Fruit fly (Drosophila melanogaster) whole organism, embryonic: ENCODE data around the gene Btnd.

Source experiments
- Abd-B ChIP-seq: fragments of 200-800 bp; sonication (Bioruptor generic); optimal IDR thresholded peaks from 2 replicates; lab custom pipeline; 2018; ENCODE audit warnings: missing biosample characterization, mild to moderate bottlenecking, missing genetic modification characterization, moderate library complexity
- Ada2b ChIP-seq: fragments of 200-800 bp; sonication (Bioruptor generic); IDR thresholded peaks from 2 replicates; pipeline ENCODE4 v1.3.6; 2022; ENCODE audit warnings: missing biosample characterization, missing genetic modification characterization
- Adf1 ChIP-seq: fragments of 200-800 bp; sonication (Bioruptor generic); IDR thresholded peaks from 2 replicates; pipeline ENCODE4 v1.3.6; 2022; ENCODE audit warnings: missing biosample characterization, missing genetic modification characterization
- Antp ChIP-seq: fragments of 200-800 bp; sonication (Bioruptor generic); optimal IDR thresholded peaks from 3 replicates; lab custom pipeline; 2016; ENCODE audit warnings: missing biosample characterization, missing genetic modification characterization
- CG11504 ChIP-seq: fragments of 200-800 bp; sonication (Bioruptor generic); optimal IDR thresholded peaks from 3 replicates; lab custom pipeline; 2019; ENCODE audit warnings: missing biosample characterization, mild to moderate bottlenecking, missing genetic modification characterization, moderate library complexity
- CG12219 ChIP-seq: fragments of 200-800 bp; sonication (Bioruptor generic); optimal IDR thresholded peaks from 3 replicates; lab custom pipeline; 2018; ENCODE audit warnings: missing biosample characterization, mild to moderate bottlenecking, missing genetic modification characterization
- CG13296 ChIP-seq: fragments of 200-800 bp; sonication (Bioruptor generic); optimal IDR thresholded peaks from 3 replicates; lab custom pipeline; 2018; ENCODE audit warnings: missing biosample characterization, mild to moderate bottlenecking, missing genetic modification characterization
- CG13424 ChIP-seq: fragments of 200-800 bp; sonication (Bioruptor generic); optimal IDR thresholded peaks from 2 replicates; lab custom pipeline; 2019; ENCODE audit warnings: missing biosample characterization, mild to moderate bottlenecking, missing genetic modification characterization, moderate library complexity
- CG13624 ChIP-seq: fragments of 200-800 bp; sonication (Bioruptor generic); optimal IDR thresholded peaks from 2 replicates; lab custom pipeline; 2016; ENCODE audit warnings: missing biosample characterization, missing genetic modification characterization
- CG13775 ChIP-seq: fragments of 200-800 bp; sonication (Bioruptor generic); optimal IDR thresholded peaks from 3 replicates; lab custom pipeline; 2017; ENCODE audit warnings: missing biosample characterization, mild to moderate bottlenecking, missing genetic modification characterization
- CG14441 ChIP-seq: fragments of 200-800 bp; sonication (Bioruptor generic); IDR thresholded peaks from 2 replicates; pipeline ENCODE4 v1.3.6; 2022; ENCODE audit warnings: missing biosample characterization, missing genetic modification characterization
- CG1603 ChIP-seq: fragments of 200-800 bp; sonication (Bioruptor generic); optimal IDR thresholded peaks from 2 replicates; lab custom pipeline; 2019; ENCODE audit warnings: missing biosample characterization, mild to moderate bottlenecking, missing genetic modification characterization, moderate library complexity
- CG17829 ChIP-seq: fragments of 200-800 bp; optimal IDR thresholded peaks from 2 replicates; lab custom pipeline; 2019; ENCODE audit warnings: missing biosample characterization, mild to moderate bottlenecking, missing genetic modification characterization, moderate library complexity
- CG18476 ChIP-seq: fragments of 200-800 bp; sonication (Bioruptor generic); optimal IDR thresholded peaks from 2 replicates; lab custom pipeline; 2016; ENCODE audit warnings: missing biosample characterization, mild to moderate bottlenecking, missing genetic modification characterization
- CG18764 ChIP-seq: fragments of 200-800 bp; sonication (Bioruptor generic); optimal IDR thresholded peaks from 3 replicates; lab custom pipeline; 2016; ENCODE audit warnings: missing biosample characterization, missing genetic modification characterization
- CG2120 ChIP-seq: fragments of 200-800 bp; sonication (Bioruptor generic); optimal IDR thresholded peaks from 3 replicates; lab custom pipeline; 2016; ENCODE audit warnings: missing biosample characterization, missing genetic modification characterization
- CG2202 ChIP-seq: fragments of 200-800 bp; sonication (Bioruptor generic); optimal IDR thresholded peaks from 2 replicates; lab custom pipeline; 2018; ENCODE audit warnings: missing biosample characterization, mild to moderate bottlenecking, missing genetic modification characterization
- CG2712 ChIP-seq: fragments of 200-800 bp; optimal IDR thresholded peaks from 3 replicates; lab custom pipeline; 2019; ENCODE audit warnings: missing biosample characterization, mild to moderate bottlenecking, missing genetic modification characterization, moderate library complexity
- CG30403 ChIP-seq: fragments of 200-800 bp; sonication (Bioruptor generic); optimal IDR thresholded peaks from 3 replicates; lab custom pipeline; 2016; ENCODE audit warnings: missing biosample characterization, missing genetic modification characterization
- CG34376 ChIP-seq: fragments of 200-800 bp; sonication (Bioruptor generic); optimal IDR thresholded peaks from 2 replicates; lab custom pipeline; 2018; ENCODE audit warnings: missing biosample characterization, mild to moderate bottlenecking, missing genetic modification characterization
- CG3726 ChIP-seq: fragments of 200-800 bp; sonication (Bioruptor generic); IDR thresholded peaks from 3 replicates; pipeline ENCODE4, ENCODE4 v1.3.6; 2022; ENCODE audit warnings: missing biosample characterization, missing genetic modification characterization
- CG9727 ChIP-seq: fragments of 200-800 bp; sonication (Bioruptor generic); optimal IDR thresholded peaks from 3 replicates; lab custom pipeline; 2017; ENCODE audit warnings: missing biosample characterization, mild to moderate bottlenecking, missing genetic modification characterization
- Fer3 ChIP-seq: fragments of 200-800 bp; sonication (Bioruptor generic); optimal IDR thresholded peaks from 2 replicates; lab custom pipeline; 2018; ENCODE audit warnings: missing biosample characterization, mild to moderate bottlenecking, missing genetic modification characterization, moderate library complexity
- HLH4C ChIP-seq: fragments of 200-800 bp; sonication (Bioruptor generic); IDR thresholded peaks from 3 replicates; pipeline ENCODE4 v1.3.6; 2022; ENCODE audit warnings: missing biosample characterization, missing genetic modification characterization; ENCODE audit not compliant: partially characterized antibody
- HLH54F ChIP-seq: fragments of 200-800 bp; sonication (Bioruptor generic); optimal IDR thresholded peaks from 3 replicates; lab custom pipeline; 2016; ENCODE audit warnings: missing biosample characterization, missing genetic modification characterization
- MBD-R2 ChIP-seq: fragments of 200-800 bp; sonication (Bioruptor generic); IDR thresholded peaks from 2 replicates; pipeline ENCODE4 v1.3.6; 2022; ENCODE audit warnings: missing biosample characterization, missing genetic modification characterization
- Pdp1 ChIP-seq, 2 experiments: fragments of 200-800 bp; sonication (Bioruptor generic); optimal IDR thresholded peaks; 3 replicates each; lab custom pipeline; 2016; ENCODE audit warnings: missing biosample characterization in 2 of 2, missing genetic modification characterization in 2 of 2, mild to moderate bottlenecking in 1 of 2, moderate library complexity in 1 of 2
- Ravus ChIP-seq: fragments of 200-800 bp; sonication (Bioruptor generic); IDR thresholded peaks from 2 replicates; pipeline ENCODE4 v1.3.6; 2022; ENCODE audit warnings: missing biosample characterization, missing genetic modification characterization
- Sox102F ChIP-seq: fragments of 200-800 bp; sonication (Bioruptor generic); optimal IDR thresholded peaks from 2 replicates; lab custom pipeline; 2018; ENCODE audit warnings: missing biosample characterization, mild to moderate bottlenecking, missing genetic modification characterization, moderate library complexity
- ase ChIP-seq: fragments of 200-800 bp; sonication (Bioruptor generic); IDR thresholded peaks from 3 replicates; pipeline ENCODE4 v1.3.6; 2022; ENCODE audit warnings: missing biosample characterization, missing genetic modification characterization
- bab2 ChIP-seq: fragments of 200-800 bp; sonication (Bioruptor generic); optimal IDR thresholded peaks from 2 replicates; lab custom pipeline; 2016; ENCODE audit warnings: missing biosample characterization, missing genetic modification characterization
- caup ChIP-seq: fragments of 200-800 bp; sonication (Bioruptor generic); optimal IDR thresholded peaks from 3 replicates; lab custom pipeline; 2017; ENCODE audit warnings: missing biosample characterization, mild to moderate bottlenecking, missing genetic modification characterization, moderate library complexity; ENCODE audit not compliant: severe bottlenecking
- dimm ChIP-seq: fragments of 200-800 bp; sonication (Bioruptor generic); IDR thresholded peaks from 2 replicates; pipeline ENCODE4 v1.3.6; 2022; ENCODE audit warnings: missing biosample characterization, missing genetic modification characterization
- gsb-n ChIP-seq: fragments of 200-800 bp; sonication (Bioruptor generic); optimal IDR thresholded peaks from 3 replicates; lab custom pipeline; 2018; ENCODE audit warnings: missing biosample characterization, mild to moderate bottlenecking, missing genetic modification characterization
- ham ChIP-seq: fragments of 200-800 bp; sonication (Bioruptor generic); IDR thresholded peaks from 2 replicates; pipeline ENCODE4 v1.3.6; 2022; ENCODE audit warnings: missing biosample characterization, missing genetic modification characterization
- hbn ChIP-seq: fragments of 200-800 bp; sonication (Bioruptor generic); IDR thresholded peaks from 2 replicates; pipeline ENCODE4 v1.3.6; 2022; ENCODE audit warnings: missing biosample characterization, missing genetic modification characterization; ENCODE audit not compliant: partially characterized antibody
- hth ChIP-seq: fragments of >200 bp; optimal IDR thresholded peaks from 2 replicates; lab custom pipeline; 2017; ENCODE audit warnings: inconsistent platforms
- ind ChIP-seq: fragments of 200-800 bp; sonication (Bioruptor generic); optimal IDR thresholded peaks from 3 replicates; lab custom pipeline; 2016; ENCODE audit warnings: missing biosample characterization, missing genetic modification characterization
- knrl ChIP-seq: fragments of 200-800 bp; sonication (Bioruptor generic); IDR thresholded peaks from 3 replicates; pipeline ENCODE4 v1.3.6; 2022; ENCODE audit warnings: missing biosample characterization, missing genetic modification characterization; ENCODE audit not compliant: partially characterized antibody
- lab ChIP-seq: fragments of 200-800 bp; sonication (Bioruptor generic); optimal IDR thresholded peaks from 3 replicates; lab custom pipeline; 2017; ENCODE audit warnings: missing biosample characterization, missing genetic modification characterization, mild to moderate bottlenecking, moderate library complexity, missing genetic modification reagents
- lola ChIP-seq, 3 experiments: fragments of >200 bp in 2 of 3; fragments of 200-800 bp in 1 of 3; sonication (Bioruptor generic) in 1 of 3; optimal IDR thresholded peaks; 2 replicates each; lab custom pipeline; 2017 to 2019; ENCODE audit warnings: missing biosample characterization in 3 of 3, missing genetic modification characterization in 3 of 3, mild to moderate bottlenecking in 1 of 3, moderate library complexity in 1 of 3
- lov ChIP-seq, 2 experiments: fragments of 200-800 bp in 1 of 2; fragments of >200 bp in 1 of 2; sonication (Bioruptor generic) in 1 of 2; IDR thresholded peaks in 1 of 2; optimal IDR thresholded peaks in 1 of 2; 2 replicates in 1 of 2; 3 replicates in 1 of 2; pipeline versions ENCODE4 v1.3.6 to Lab custom; 2017 to 2022; ENCODE audit warnings: missing biosample characterization in 1 of 2, missing genetic modification characterization in 1 of 2
- pan ChIP-seq, 4 experiments: fragments of >200 bp in 3 of 4; fragments of 200-800 bp in 1 of 4; sonication (Bioruptor generic) in 1 of 4; optimal IDR thresholded peaks in 3 of 4; IDR thresholded peaks in 1 of 4; 2 replicates each; pipeline versions ENCODE4 v1.3.6 to Lab custom; 2017 to 2022; ENCODE audit warnings: missing biosample characterization in 2 of 4, missing genetic modification characterization in 2 of 4, mixed read lengths in 1 of 4
- pfk ChIP-seq: fragments of 200-800 bp; sonication (Bioruptor generic); optimal IDR thresholded peaks from 2 replicates; lab custom pipeline; 2018; ENCODE audit warnings: missing biosample characterization, mild to moderate bottlenecking, missing genetic modification characterization, moderate library complexity
- row ChIP-seq: fragments of 200-800 bp; sonication (Bioruptor generic); IDR thresholded peaks from 3 replicates; pipeline ENCODE4 v1.3.6; 2022; ENCODE audit warnings: missing biosample characterization, missing genetic modification characterization
- ssp ChIP-seq: fragments of 200-800 bp; sonication (Bioruptor generic); IDR thresholded peaks from 2 replicates; pipeline ENCODE4 v1.3.6; 2022; ENCODE audit warnings: missing biosample characterization, missing genetic modification characterization
- toy ChIP-seq: fragments of 200-800 bp; sonication (Bioruptor generic); IDR thresholded peaks from 2 replicates; pipeline ENCODE4 v1.3.6; 2022; ENCODE audit warnings: missing biosample characterization, missing genetic modification characterization
- vvl ChIP-seq: fragments of 200-800 bp; sonication (Bioruptor generic); IDR thresholded peaks from 2 replicates; pipeline ENCODE4 v1.3.6; 2022; ENCODE audit warnings: missing biosample characterization, missing genetic modification characterization

Btnd gene

DNA sequence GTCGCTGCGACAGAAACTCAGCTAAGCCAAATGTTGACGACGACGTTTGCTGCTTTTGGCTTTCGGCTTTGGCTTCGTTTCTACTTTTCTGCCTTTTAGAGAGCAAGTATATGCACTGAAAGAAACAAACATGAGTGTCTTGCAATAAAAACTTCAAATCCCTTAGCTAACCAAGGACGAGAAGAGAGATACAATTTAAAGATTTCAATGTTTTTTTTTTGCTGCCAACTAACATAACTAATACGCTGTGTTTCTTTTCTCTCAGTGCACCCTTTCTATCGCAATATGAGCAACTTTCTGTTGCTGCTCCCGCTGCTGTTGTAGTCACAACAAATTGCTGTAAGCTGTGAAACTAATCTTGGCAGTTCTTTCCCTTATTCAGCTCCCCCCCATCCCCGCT, 39.7 kb downstream of the Btnd start (continued):
- TF ChIP-seq CG18476 (GFP tag; lab: Kevin White, UChicago) (no peak), CG3726 (GFP tag; lab: Robert Waterston, UW) (0 out of 3 replicates have a peak, but pooled peaks have one; percentile 37), bab2 (GFP tag; lab: Kevin White, UChicago) (peak; percentile 49), CG9727 (peak; percentile 26), ind (peak; percentile 47), lab (GFP tag; lab: Kevin White, UChicago) (peak; percentile 63), Ravus (GFP tag; lab: Robert Waterston, UW) (no peak), lola (GFP tag; optimal IDR thresholded peaks at IDR 0.05; lab: Kevin White, UChicago) (no peak), pfk (GFP tag; lab: Kevin White, UChicago) (no peak), knrl (GFP tag; lab: Robert Waterston, UW) (no peak), ssp (GFP tag; lab: Robert Waterston, UW) (0 out of 2 replicates have a peak, but pooled peaks have one; percentile 27), MBD-R2 (GFP tag; lab: Robert Waterston, UW) (peak; percentile 28; the same call in 1 of the 2 replicates), gsb-n (no peak), CG11504 (tag; lab: Kevin White, UChicago) (peak; percentile 70), row (GFP tag; lab: Robert Waterston, UW) (peak; percentile 63), pan (optimal IDR thresholded peaks at IDR 0.05; lab: Kevin White, UChicago) (no peak), pan (GFP tag; optimal IDR thresholded peaks at IDR 0.05 in 1 of 2, IDR thresholded peaks at IDR 0.05 in 1 of 2) (peak in 1 of 2 experiments; percentile 51), CG34376 (GFP tag; lab: Kevin White, UChicago) (peak; percentile 11), dimm (GFP tag; lab: Robert Waterston, UW) (0 out of 2 replicates have a peak, but pooled peaks have one; percentile 6), CG13296 (peak; percentile 36), HLH54F (peak; percentile 29), Sox102F (GFP tag; lab: Kevin White, UChicago) (peak; percentile 28), CG2712 (tag; lab: Kevin White, UChicago) (no peak), CG18764 (GFP tag; lab: Kevin White, UChicago) (peak; percentile 6), CG12219 (GFP tag; lab: Kevin White, UChicago) (peak; percentile 9), ham (GFP tag; lab: Robert Waterston, UW) (no peak), hbn (GFP tag; lab: Robert Waterston, UW) (no peak), toy (GFP tag; lab: Robert Waterston, UW) (no peak), hth (lab: Kevin White, UChicago) (no peak), CG14441 (GFP tag; lab: Robert Waterston, UW) (peak; percentile 64), Antp (GFP tag; lab: Kevin White, UChicago) (peak; percentile 52), lov (optimal IDR thresholded peaks at IDR 0.05; lab: Kevin White, UChicago) (no peak), lov (GFP tag; IDR thresholded peaks at IDR 0.05; lab: Robert Waterston, UW) (0 out of 3 replicates have a peak, but pooled peaks have one; percentile 44), Fer3 (tag; lab: Kevin White, UChicago) (peak; percentile 45), Adf1 (GFP tag; lab: Robert Waterston, UW) (peak; percentile 11; the same call in 1 of the 2 replicates), vvl (GFP tag; lab: Robert Waterston, UW) (peak; percentile 74), ase (0 out of 3 replicates have a peak, but pooled peaks have one; percentile 11), CG30403 (peak; percentile 18), CG2202 (no peak), CG13424 (tag; lab: Kevin White, UChicago) (peak; percentile 27), CG17829 (no peak), CG1603 (tag; lab: Kevin White, UChicago) (peak; percentile 34), Ada2b (GFP tag; lab: Robert Waterston, UW) (peak; percentile 72), caup (peak; percentile 48), Pdp1 (GFP tag; optimal IDR thresholded peaks at IDR 0.05; lab: Kevin White, UChicago) (peak in 1 of 2 experiments; percentile 32), CG13624 (GFP tag; lab: Kevin White, UChicago) (peak; percentile 45), Abd-B (peak; percentile 12), CG13775 (GFP tag; lab: Kevin White, UChicago) (peak; percentile 15), CG2120 (GFP tag; lab: Kevin White, UChicago) (peak; percentile 52), HLH4C (GFP tag; lab: Robert Waterston, UW) (no peak)
